Worm (Caenorhabditis elegans): ENCODE measurements around the gene srh-239.

srh-239 gene

DNA sequence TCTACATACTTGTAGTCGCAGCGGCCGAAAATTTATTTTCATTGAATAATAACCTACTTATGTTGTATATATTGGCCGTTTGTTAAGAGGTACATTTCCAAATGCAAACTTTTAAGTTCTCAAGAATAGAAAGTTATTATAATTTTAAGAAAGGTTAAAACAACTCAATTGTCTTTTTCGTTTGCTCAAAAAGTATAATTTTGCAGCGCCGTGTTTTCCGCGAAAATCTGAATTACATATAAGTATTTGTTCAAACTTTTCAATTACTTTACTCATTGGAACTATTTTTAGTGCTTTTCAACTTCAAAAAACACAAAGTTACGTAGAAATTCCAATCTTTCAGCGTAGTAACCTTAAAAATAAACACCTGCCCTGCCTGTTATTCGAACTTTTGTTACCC, at the start of gene srh-239:
TSS of gene srh-239 (plus strand) at position 301 of the 400 bp plus-strand sequence.
- TF ChIP-seq lsl-1 (GFP tag; optimal IDR thresholded peaks at IDR 0.05) = no peak
- no peak for TF ChIP-seq snpc-4 (GFP tag; optimal IDR thresholded peaks at IDR 0.05)
- no peak for TF ChIP-seq snpc-4 (tag; optimal IDR thresholded peaks at IDR 0.05)
- no peak for TF ChIP-seq lag-1 (GFP tag; IDR thresholded peaks at IDR 0.05)
- TF ChIP-seq dpff-1 (tag; optimal IDR thresholded peaks at IDR 0.05) = no peak
- no peak for TF ChIP-seq xnd-1 (tag; optimal IDR thresholded peaks at IDR 0.05)
- TF ChIP-seq snpc-1.3 (tag; optimal IDR thresholded peaks at IDR 0.05; ENCODE audit: insufficient read depth) = no peak
- no peak for TF ChIP-seq him-1 (tag; optimal IDR thresholded peaks at IDR 0.05)
- TF ChIP-seq F10E7.11 (tag; optimal IDR thresholded peaks at IDR 0.05) = no peak
- TF ChIP-seq rpc-1 (optimal IDR thresholded peaks at IDR 0.05) = no peak
- TF ChIP-seq rpc-1 (tag; optimal IDR thresholded peaks at IDR 0.05) = no peak

ce11 chrV:15397139-15397538, 48.4 kb upstream of the srh-239 start:
- TF ChIP-seq unc-62 (GFP tag; optimal IDR thresholded peaks at IDR 0.05) = no peak
- TF ChIP-seq gei-17 (GFP tag; optimal IDR thresholded peaks at IDR 0.05) = no peak
- no peak for TF ChIP-seq F52B5.7 (tag; optimal IDR thresholded peaks at IDR 0.05)
- TF ChIP-seq T26A5.8 (tag; optimal IDR thresholded peaks at IDR 0.05) = no peak
- TF ChIP-seq ZK185.1 (tag; optimal IDR thresholded peaks at IDR 0.05; ENCODE audit: poor library complexity, severe bottlenecking) = no peak
- no peak for TF ChIP-seq let-526 (GFP tag; IDR thresholded peaks at IDR 0.05)
- TF ChIP-seq aptf-2 (GFP tag; conservative IDR thresholded peaks at IDR 0.05) = no peak
- TF ChIP-seq F57A8.1 (GFP tag; optimal IDR thresholded peaks at IDR 0.05) = no peak
- TF ChIP-seq ccch-3 (GFP tag; optimal IDR thresholded peaks at IDR 0.05) = no peak
- TF ChIP-seq F33H1.4 (GFP tag; IDR thresholded peaks at IDR 0.05) = no peak
- TF ChIP-seq ztf-28 (GFP tag; IDR thresholded peaks at IDR 0.05) = no peak
- no peak for TF ChIP-seq bed-2 (GFP tag; IDR thresholded peaks at IDR 0.05)
- no peak for TF ChIP-seq athp-1 (tag; optimal IDR thresholded peaks at IDR 0.05)
- no peak for TF ChIP-seq F57C9.4 (tag; optimal IDR thresholded peaks at IDR 0.05)
- TF ChIP-seq snpc-1.3 (tag; optimal IDR thresholded peaks at IDR 0.05; ENCODE audit: insufficient read depth) = no peak
- no peak for TF ChIP-seq nfya-2 (GFP tag; IDR thresholded peaks at IDR 0.05)
- no peak for TF ChIP-seq Y67H2A.10 (GFP tag; conservative IDR thresholded peaks at IDR 0.05)
- no peak for TF ChIP-seq rcor-1 (GFP tag; IDR thresholded peaks at IDR 0.05)
- peak; percentile 38 for TF ChIP-seq F49E8.2 (tag; optimal IDR thresholded peaks at IDR 0.05; ENCODE audit: insufficient read depth)
- no peak for TF ChIP-seq K12H6.12 (tag; optimal IDR thresholded peaks at IDR 0.05)
- no peak for TF ChIP-seq nfyb-1 (GFP tag; IDR thresholded peaks at IDR 0.05)
- TF ChIP-seq madf-10 (tag; optimal IDR thresholded peaks at IDR 0.05) = no peak
- no peak for TF ChIP-seq Y53F4B.3 (GFP tag; IDR thresholded peaks at IDR 0.05)
- peak; percentile 56; the same call in 1 of the 2 replicates for TF ChIP-seq Y95B8A.8 (GFP tag; IDR thresholded peaks at IDR 0.05)
- no peak for TF ChIP-seq nhr-90 (tag; optimal IDR thresholded peaks at IDR 0.05)
- TF ChIP-seq lin-40 (tag; optimal IDR thresholded peaks at IDR 0.05) = no peak
- TF ChIP-seq ceh-27 (GFP tag; optimal IDR thresholded peaks at IDR 0.05) = no peak
- TF ChIP-seq madf-6 (GFP tag; IDR thresholded peaks at IDR 0.05) = peak; percentile 73
- no peak for TF ChIP-seq rpc-1 (optimal IDR thresholded peaks at IDR 0.05)
- TF ChIP-seq rpc-1 (tag; optimal IDR thresholded peaks at IDR 0.05) = peak; percentile 10
- no peak for TF ChIP-seq B0019.2 (GFP tag; conservative IDR thresholded peaks at IDR 0.05)
- TF ChIP-seq atf-7 (tag; optimal IDR thresholded peaks at IDR 0.05) = no peak
- TF ChIP-seq madf-8 (GFP tag; conservative IDR thresholded peaks at IDR 0.05) = peak; percentile 34; the same call in 1 of the 2 replicates
- peak; percentile 83 for TF ChIP-seq hsf-1 (GFP tag; IDR thresholded peaks at IDR 0.05)
- TF ChIP-seq akir-1 (GFP tag; optimal IDR thresholded peaks at IDR 0.05) = no peak
- peak; percentile 51 for TF ChIP-seq xnd-1 (tag; optimal IDR thresholded peaks at IDR 0.05)
- no peak for TF ChIP-seq ama-1 (optimal IDR thresholded peaks at IDR 0.05)
- peak in 1 of 2 experiments; percentile 28 for TF ChIP-seq ama-1 (GFP tag; optimal IDR thresholded peaks at IDR 0.05)
- TF ChIP-seq lag-1 (GFP tag; IDR thresholded peaks at IDR 0.05) = no peak
- TF ChIP-seq lir-1 (GFP tag; conservative IDR thresholded peaks at IDR 0.05) = no peak
- no peak for TF ChIP-seq bed-1 (GFP tag; IDR thresholded peaks at IDR 0.05)
- TF ChIP-seq nhr-27 (tag; optimal IDR thresholded peaks at IDR 0.05) = no peak

Data from whole organism, young adult.